Fruit fly (Drosophila melanogaster): Measurements from ENCODE around the gene frma.

DNA sequence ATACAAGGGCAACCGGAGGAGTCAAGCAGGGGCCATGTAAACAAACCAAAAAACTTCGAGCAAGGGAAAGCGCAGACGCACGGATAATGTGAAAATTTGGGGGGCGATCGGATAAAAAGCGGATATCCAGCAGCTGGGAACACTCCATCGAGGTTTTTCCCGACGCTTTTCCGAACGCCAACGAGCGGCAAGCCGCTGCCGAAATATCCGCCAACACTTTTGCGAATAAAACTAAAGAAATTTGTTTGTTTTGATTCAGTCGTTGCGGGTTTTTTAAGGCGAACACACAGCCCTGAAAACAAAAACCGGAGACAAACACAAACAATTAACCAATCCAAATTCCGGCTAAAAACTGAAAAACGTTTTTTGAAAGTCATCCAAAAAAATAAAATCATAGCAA lies 49.4 kb downstream of the frma start, which contains the start of gene SPR:
- TF ChIP-seq ttk (optimal IDR thresholded peaks at IDR 0.05) (no peak), psq (optimal IDR thresholded peaks at IDR 0.05) (no peak)

Data from Kc167 (cell line).